Fruit fly (Drosophila melanogaster) whole organism, embryonic: ENCODE results near the gene Cyp12a4.
A peak's percentile ranks its signal among the peaks of the same experiment; 100 is the strongest.

Source experiments
- CG10431 ChIP-seq: fragments of 200-800 bp; sonication (Bioruptor generic); optimal IDR thresholded peaks from 3 replicates; lab custom pipeline; 2018; ENCODE audit warnings: missing biosample characterization, mild to moderate bottlenecking, missing genetic modification characterization
- CG11504 ChIP-seq: fragments of 200-800 bp; sonication (Bioruptor generic); optimal IDR thresholded peaks from 3 replicates; lab custom pipeline; 2019; ENCODE audit warnings: missing biosample characterization, mild to moderate bottlenecking, missing genetic modification characterization, moderate library complexity
- CG12219 ChIP-seq: fragments of 200-800 bp; sonication (Bioruptor generic); optimal IDR thresholded peaks from 3 replicates; lab custom pipeline; 2018; ENCODE audit warnings: missing biosample characterization, mild to moderate bottlenecking, missing genetic modification characterization
- CG14441 ChIP-seq: fragments of 200-800 bp; sonication (Bioruptor generic); IDR thresholded peaks from 2 replicates; pipeline ENCODE4 v1.3.6; 2022; ENCODE audit warnings: missing biosample characterization, missing genetic modification characterization
- CG14860 ChIP-seq: fragments of 200-800 bp; sonication (Bioruptor generic); IDR thresholded peaks from 3 replicates; pipeline ENCODE4 v1.3.6; 2022; ENCODE audit warnings: missing biosample characterization, missing genetic modification characterization; ENCODE audit not compliant: partially characterized antibody
- CG15011 ChIP-seq: fragments of 200-800 bp; sonication (Bioruptor generic); optimal IDR thresholded peaks from 3 replicates; lab custom pipeline; 2018; ENCODE audit warnings: missing biosample characterization, mild to moderate bottlenecking, missing genetic modification characterization
- CG2120 ChIP-seq: fragments of 200-800 bp; sonication (Bioruptor generic); optimal IDR thresholded peaks from 3 replicates; lab custom pipeline; 2016; ENCODE audit warnings: missing biosample characterization, missing genetic modification characterization
- CG2678 ChIP-seq: fragments of 200-800 bp; sonication (Bioruptor generic); optimal IDR thresholded peaks from 3 replicates; lab custom pipeline; 2019; ENCODE audit warnings: missing biosample characterization, mild to moderate bottlenecking, missing genetic modification characterization, moderate library complexity
- CG31365 ChIP-seq: fragments of 200-800 bp; sonication (Bioruptor generic); optimal IDR thresholded peaks from 2 replicates; lab custom pipeline; 2018; ENCODE audit warnings: missing biosample characterization, mild to moderate bottlenecking, missing genetic modification characterization
- CG4360 ChIP-seq: fragments of 200-800 bp; sonication (Bioruptor generic); IDR thresholded peaks from 2 replicates; pipeline ENCODE4 v1.3.6; 2022; ENCODE audit warnings: missing biosample characterization, missing genetic modification characterization
- CG6272 ChIP-seq: fragments of 200-800 bp; sonication (Bioruptor generic); IDR thresholded peaks from 2 replicates; pipeline ENCODE4 v1.3.6; 2022; ENCODE audit warnings: missing biosample characterization, missing genetic modification characterization
- CG7271 ChIP-seq: fragments of 200-800 bp; sonication (Bioruptor generic); optimal IDR thresholded peaks from 2 replicates; lab custom pipeline; 2018; ENCODE audit warnings: missing biosample characterization, mild to moderate bottlenecking, missing genetic modification characterization, moderate library complexity
- CG7745 ChIP-seq: fragments of 200-800 bp; sonication (Bioruptor generic); optimal IDR thresholded peaks from 2 replicates; lab custom pipeline; 2018; ENCODE audit warnings: missing biosample characterization, mild to moderate bottlenecking, missing genetic modification characterization, moderate library complexity
- CG8089 ChIP-seq: fragments of 200-800 bp; sonication (Bioruptor generic); optimal IDR thresholded peaks from 3 replicates; lab custom pipeline; 2016; ENCODE audit warnings: missing biosample characterization, missing genetic modification characterization
- CG8359 ChIP-seq: fragments of 200-800 bp; sonication (Bioruptor generic); optimal IDR thresholded peaks from 2 replicates; lab custom pipeline; 2017; ENCODE audit warnings: missing biosample characterization, mild to moderate bottlenecking, missing genetic modification characterization, borderline replicate concordance
- CG9817 ChIP-seq: fragments of 200-800 bp; sonication (Bioruptor generic); optimal IDR thresholded peaks from 2 replicates; lab custom pipeline; 2018; ENCODE audit warnings: missing biosample characterization, mild to moderate bottlenecking, missing genetic modification characterization, moderate library complexity
- D ChIP-seq, 2 experiments: fragments of 200-800 bp in 1 of 2; fragments of >200 bp in 1 of 2; sonication (Bioruptor generic) in 1 of 2; optimal IDR thresholded peaks; 2 replicates in 1 of 2; 3 replicates in 1 of 2; lab custom pipeline; 2017; ENCODE audit warnings: mild to moderate bottlenecking in 1 of 2, missing biosample characterization in 1 of 2, missing genetic modification characterization in 1 of 2, missing genetic modification reagents in 1 of 2
- Deaf1 ChIP-seq: fragments of 200-800 bp; optimal IDR thresholded peaks from 3 replicates; lab custom pipeline; 2019; ENCODE audit warnings: missing biosample characterization, mild to moderate bottlenecking, missing genetic modification characterization, moderate library complexity
- Dfd ChIP-seq, 2 experiments: fragments of >200 bp; optimal IDR thresholded peaks; 2 replicates each; lab custom pipeline; 2017; ENCODE audit warnings: missing biosample characterization in 2 of 2, missing genetic modification characterization in 2 of 2
- Gsc ChIP-seq: fragments of 200-800 bp; sonication (Bioruptor generic); IDR thresholded peaks from 2 replicates; pipeline ENCODE4 v1.3.6; 2022; ENCODE audit warnings: missing biosample characterization, missing genetic modification characterization
- Hand ChIP-seq: fragments of 200-800 bp; sonication (Bioruptor generic); optimal IDR thresholded peaks from 2 replicates; lab custom pipeline; 2017; ENCODE audit warnings: mild to moderate bottlenecking, missing biosample characterization, missing genetic modification reagents, missing genetic modification characterization
- Hr78 ChIP-seq, 2 experiments: fragments of 200-800 bp in 1 of 2; fragments of >200 bp in 1 of 2; sonication (Bioruptor generic) in 1 of 2; optimal IDR thresholded peaks; 2 replicates each; lab custom pipeline; 2017 to 2019; ENCODE audit warnings: missing biosample characterization in 2 of 2, missing genetic modification characterization in 2 of 2, mild to moderate bottlenecking in 1 of 2, moderate library complexity in 1 of 2
- MBD-R2 ChIP-seq: fragments of 200-800 bp; sonication (Bioruptor generic); IDR thresholded peaks from 2 replicates; pipeline ENCODE4 v1.3.6; 2022; ENCODE audit warnings: missing biosample characterization, missing genetic modification characterization
- Optix ChIP-seq: fragments of 200-800 bp; sonication (Bioruptor generic); IDR thresholded peaks from 3 replicates; pipeline ENCODE4 v1.3.6; 2022; ENCODE audit warnings: missing biosample characterization, missing genetic modification characterization
- PHDP ChIP-seq: fragments of 200-800 bp; sonication (Bioruptor generic); optimal IDR thresholded peaks from 3 replicates; lab custom pipeline; 2018; ENCODE audit warnings: missing biosample characterization, mild to moderate bottlenecking, missing genetic modification characterization, moderate library complexity
- Ptx1 ChIP-seq: fragments of 200-800 bp; sonication (Bioruptor generic); IDR thresholded peaks from 2 replicates; pipeline ENCODE4 v1.3.6; 2022; ENCODE audit warnings: missing biosample characterization, missing genetic modification characterization
- Rx ChIP-seq: fragments of 200-800 bp; sonication (Bioruptor generic); IDR thresholded peaks from 2 replicates; pipeline ENCODE4 v1.3.6; 2022; ENCODE audit warnings: missing biosample characterization, missing genetic modification characterization
- YL-1 ChIP-seq: fragments of 200-800 bp; sonication (Bioruptor generic); optimal IDR thresholded peaks from 3 replicates; lab custom pipeline; 2017; ENCODE audit warnings: missing biosample characterization, mild to moderate bottlenecking, missing genetic modification characterization
- bowl ChIP-seq: fragments of 200-800 bp; sonication (Bioruptor generic); IDR thresholded peaks from 2 replicates; pipeline ENCODE4 v1.3.6; 2022; ENCODE audit warnings: missing biosample characterization, missing genetic modification characterization
- btn ChIP-seq: fragments of 200-800 bp; sonication (Bioruptor generic); optimal IDR thresholded peaks from 2 replicates; lab custom pipeline; 2016; ENCODE audit warnings: missing biosample characterization, missing genetic modification characterization
- ci ChIP-seq: fragments of 200-800 bp; sonication (Bioruptor generic); IDR thresholded peaks from 3 replicates; pipeline ENCODE4 v1.3.6; 2022; ENCODE audit warnings: missing biosample characterization, missing genetic modification characterization
- crol ChIP-seq: fragments of 200-800 bp; sonication (Bioruptor generic); IDR thresholded peaks from 2 replicates; pipeline ENCODE4 v1.3.6; 2022; ENCODE audit warnings: missing biosample characterization, missing genetic modification characterization
- fru ChIP-seq: fragments of >200 bp; optimal IDR thresholded peaks from 2 replicates; lab custom pipeline; 2017
- ftz-f1 ChIP-seq: fragments of 200-800 bp; sonication (Bioruptor generic); optimal IDR thresholded peaks from 2 replicates; lab custom pipeline; 2016; ENCODE audit warnings: missing biosample characterization, missing genetic modification characterization
- gce ChIP-seq: fragments of 200-800 bp; sonication (Bioruptor generic); IDR thresholded peaks from 3 replicates; pipeline ENCODE4 v1.3.6; 2022; ENCODE audit warnings: missing biosample characterization, missing genetic modification characterization
- lilli ChIP-seq: fragments of 200-800 bp; sonication (Bioruptor generic); optimal IDR thresholded peaks from 3 replicates; lab custom pipeline; 2016; ENCODE audit warnings: missing biosample characterization, missing genetic modification characterization
- nerfin-1 ChIP-seq: fragments of 200-800 bp; sonication (Bioruptor generic); optimal IDR thresholded peaks from 3 replicates; lab custom pipeline; 2019; ENCODE audit warnings: missing biosample characterization, mild to moderate bottlenecking, missing genetic modification characterization, moderate library complexity
- pan ChIP-seq, 4 experiments: fragments of >200 bp in 3 of 4; fragments of 200-800 bp in 1 of 4; sonication (Bioruptor generic) in 1 of 4; optimal IDR thresholded peaks in 3 of 4; IDR thresholded peaks in 1 of 4; 2 replicates each; pipeline versions ENCODE4 v1.3.6 to Lab custom; 2017 to 2022; ENCODE audit warnings: missing biosample characterization in 2 of 4, missing genetic modification characterization in 2 of 4, mixed read lengths in 1 of 4
- prd ChIP-seq, 3 experiments: fragments of >200 bp in 2 of 3; fragments of 200-800 bp in 1 of 3; sonication (Bioruptor generic) in 1 of 3; optimal IDR thresholded peaks in 2 of 3; IDR thresholded peaks in 1 of 3; 2 replicates in 2 of 3; 3 replicates in 1 of 3; pipeline versions ENCODE4 v1.3.6 to Lab custom; 2017 to 2022; ENCODE audit warnings: missing biosample characterization in 1 of 3, missing genetic modification characterization in 1 of 3
- pzg ChIP-seq: fragments of 200-800 bp; sonication (Bioruptor generic); optimal IDR thresholded peaks from 3 replicates; lab custom pipeline; 2018; ENCODE audit warnings: missing biosample characterization, mild to moderate bottlenecking, missing genetic modification characterization, moderate library complexity
- repo ChIP-seq: fragments of 200-800 bp; sonication (Bioruptor generic); optimal IDR thresholded peaks from 2 replicates; lab custom pipeline; 2016; ENCODE audit warnings: missing biosample characterization, missing genetic modification characterization
- row ChIP-seq: fragments of 200-800 bp; sonication (Bioruptor generic); IDR thresholded peaks from 3 replicates; pipeline ENCODE4 v1.3.6; 2022; ENCODE audit warnings: missing biosample characterization, missing genetic modification characterization
- sna ChIP-seq: fragments of 200-800 bp; sonication (Bioruptor generic); IDR thresholded peaks from 2 replicates; pipeline ENCODE4 v1.3.6; 2022; ENCODE audit warnings: missing biosample characterization, missing genetic modification characterization; ENCODE audit not compliant: partially characterized antibody
- so ChIP-seq: fragments of 200-800 bp; sonication (Bioruptor generic); IDR thresholded peaks from 3 replicates; pipeline ENCODE4 v1.3.6; 2022; ENCODE audit warnings: missing biosample characterization, missing genetic modification characterization
- sqz ChIP-seq: fragments of 200-800 bp; sonication (Bioruptor generic); optimal IDR thresholded peaks from 3 replicates; lab custom pipeline; 2018; ENCODE audit warnings: missing biosample characterization, mild to moderate bottlenecking, missing genetic modification characterization
- tgo ChIP-seq: fragments of 200-800 bp; sonication (Bioruptor generic); IDR thresholded peaks from 3 replicates; pipeline ENCODE4 v1.3.6; 2022; ENCODE audit warnings: missing biosample characterization, missing genetic modification characterization
- trem ChIP-seq: fragments of 200-800 bp; optimal IDR thresholded peaks from 3 replicates; lab custom pipeline; 2019; ENCODE audit warnings: missing biosample characterization, mild to moderate bottlenecking, missing genetic modification characterization, moderate library complexity

The Cyp12a4 gene

DNA sequence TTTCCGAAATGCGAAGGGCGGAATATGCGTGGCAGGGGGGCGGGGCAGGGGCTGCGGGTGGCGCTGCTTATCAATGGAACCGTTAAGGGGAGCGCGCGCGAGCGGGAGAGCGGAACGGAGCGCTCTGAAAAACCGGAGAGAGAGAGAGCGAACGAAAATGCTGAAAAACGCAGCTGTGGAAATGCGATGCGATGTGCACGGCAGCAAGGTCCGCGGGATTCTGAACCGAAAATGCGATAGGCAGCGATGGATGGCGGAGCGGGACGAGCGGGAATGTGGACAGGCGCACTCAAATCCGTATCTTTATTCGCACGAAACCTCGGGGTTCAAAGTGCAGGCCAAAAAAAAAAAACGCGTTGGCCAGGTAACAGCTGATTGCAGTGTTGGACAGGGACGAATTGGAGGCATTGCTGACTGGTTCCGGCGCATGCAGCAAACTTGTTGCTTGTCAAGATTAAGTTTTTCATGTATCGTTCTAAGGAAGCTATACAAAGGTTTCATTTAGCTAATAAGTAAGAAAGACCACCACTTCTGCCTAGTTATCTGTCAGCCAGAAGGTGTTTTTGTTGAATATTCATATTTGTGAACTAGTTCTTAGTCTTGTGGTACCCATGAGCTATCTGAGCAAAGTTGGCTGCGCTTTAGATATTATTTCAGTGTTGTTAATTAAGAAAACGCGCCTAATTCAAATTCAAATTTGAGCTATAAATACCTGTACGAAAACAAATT is 12.7 kb downstream of the Cyp12a4 start, which contains the start of gene Ppcs:
Gene Ppcs, minus strand, starts transcription at position 400 of the 729 bp plus-strand sequence.
- no peak for TF ChIP-seq Optix
- no peak for TF ChIP-seq prd (optimal IDR thresholded peaks at IDR 0.05; lab: Kevin White, UChicago)
- 0 out of 3 replicates have a peak, but pooled peaks have one; percentile 33 for TF ChIP-seq prd (GFP tag; IDR thresholded peaks at IDR 0.05; lab: Robert Waterston, UW)
- TF ChIP-seq CG12219 (GFP tag; lab: Kevin White, UChicago) = peak; percentile 28
- peak; percentile 100 for TF ChIP-seq crol (GFP tag; lab: Robert Waterston, UW)
- TF ChIP-seq tgo (GFP tag; lab: Robert Waterston, UW) = no peak
- peak; percentile 73 for TF ChIP-seq lilli (GFP tag; lab: Kevin White, UChicago)
- TF ChIP-seq PHDP (tag; lab: Kevin White, UChicago) = peak; percentile 2
- peak; percentile 60; the same call in 2 of the 3 replicates for TF ChIP-seq ci (GFP tag; lab: Robert Waterston, UW)
- peak; percentile 78 for TF ChIP-seq CG10431 (GFP tag; lab: Kevin White, UChicago)
- TF ChIP-seq so (GFP tag; lab: Robert Waterston, UW) = no peak
- TF ChIP-seq Deaf1 (tag; lab: Kevin White, UChicago) = peak; percentile 61
- no peak for TF ChIP-seq CG7271
- peak; percentile 64 for TF ChIP-seq CG15011 (GFP tag; lab: Kevin White, UChicago)
- TF ChIP-seq Dfd (GFP tag; optimal IDR thresholded peaks at IDR 0.05; lab: Kevin White, UChicago) = no peak
- peak; percentile 68 for TF ChIP-seq CG2120 (GFP tag; lab: Kevin White, UChicago)
- 0 out of 2 replicates have a peak, but pooled peaks have one; percentile 8 for TF ChIP-seq CG4360
- TF ChIP-seq nerfin-1 = peak; percentile 62
- 0 out of 2 replicates have a peak, but pooled peaks have one; percentile 4 for TF ChIP-seq Rx (GFP tag; lab: Robert Waterston, UW)
- TF ChIP-seq Hand = peak; percentile 59
- TF ChIP-seq trem (tag; lab: Kevin White, UChicago) = peak; percentile 48
- no peak for TF ChIP-seq D (optimal IDR thresholded peaks at IDR 0.05; lab: Kevin White, UChicago)
- peak; percentile 49 for TF ChIP-seq D (GFP tag; optimal IDR thresholded peaks at IDR 0.05; lab: Kevin White, UChicago)
- peak; percentile 61 for TF ChIP-seq repo
- peak; percentile 68 for TF ChIP-seq MBD-R2 (GFP tag; lab: Robert Waterston, UW)
- peak; percentile 56 for TF ChIP-seq CG9817 (tag; lab: Kevin White, UChicago)
- TF ChIP-seq CG11504 (tag; lab: Kevin White, UChicago) = peak; percentile 60
- TF ChIP-seq sna (GFP tag; lab: Robert Waterston, UW) = peak; percentile 69; the same call in 1 of the 2 replicates
- TF ChIP-seq CG7745 (tag; lab: Kevin White, UChicago) = no peak
- no peak for TF ChIP-seq pan (optimal IDR thresholded peaks at IDR 0.05; lab: Kevin White, UChicago)
- peak in 1 of 2 experiments; percentile 40 for TF ChIP-seq pan (GFP tag; optimal IDR thresholded peaks at IDR 0.05 in 1 of 2, IDR thresholded peaks at IDR 0.05 in 1 of 2)
- TF ChIP-seq ftz-f1 = no peak
- peak; percentile 69 for TF ChIP-seq pzg (GFP tag; lab: Kevin White, UChicago)
- TF ChIP-seq CG31365 (tag; lab: Kevin White, UChicago) = peak; percentile 12
- TF ChIP-seq row (GFP tag; lab: Robert Waterston, UW) = peak; percentile 59
- peak; percentile 62 for TF ChIP-seq CG2678 (tag; lab: Kevin White, UChicago)
- no peak for TF ChIP-seq bowl (GFP tag; lab: Robert Waterston, UW)
- TF ChIP-seq sqz (GFP tag; lab: Kevin White, UChicago) = peak; percentile 99
- peak; percentile 44 for TF ChIP-seq YL-1 (GFP tag; lab: Kevin White, UChicago)
- TF ChIP-seq gce (GFP tag; lab: Robert Waterston, UW) = no peak
- peak; percentile 55; the same call in 1 of the 2 replicates for TF ChIP-seq Ptx1 (GFP tag; lab: Robert Waterston, UW)
- no peak for TF ChIP-seq Gsc (GFP tag; lab: Robert Waterston, UW)
- TF ChIP-seq CG8089 (GFP tag; lab: Kevin White, UChicago) = peak; percentile 50
- no peak for TF ChIP-seq CG14860
- TF ChIP-seq Hr78 (GFP tag; optimal IDR thresholded peaks at IDR 0.05; lab: Kevin White, UChicago) = peak in 1 of 2 experiments; percentile 100
- peak; percentile 18 for TF ChIP-seq btn (GFP tag; lab: Kevin White, UChicago)
- TF ChIP-seq fru (lab: Kevin White, UChicago) = no peak
- TF ChIP-seq CG6272 (GFP tag; lab: Robert Waterston, UW) = no peak
- no peak for TF ChIP-seq CG8359 (GFP tag; lab: Kevin White, UChicago)
- no peak for TF ChIP-seq CG14441
